Fruit fly (Drosophila melanogaster) whole organism, embryonic: ENCODE measurements around the gene CG10431.

Experiments used
- B-H1 ChIP-seq: fragments of 200-800 bp; sonication (Bioruptor generic); IDR thresholded peaks from 3 replicates; pipeline ENCODE4 v1.3.6; 2022; ENCODE audit warnings: missing biosample characterization, missing genetic modification characterization
- Blimp-1 ChIP-seq: fragments of 200-800 bp; sonication (Bioruptor generic); optimal IDR thresholded peaks from 3 replicates; lab custom pipeline; 2018; ENCODE audit warnings: missing biosample characterization, missing genetic modification characterization, mild to moderate bottlenecking, moderate library complexity, missing genetic modification reagents
- CG10267 ChIP-seq: fragments of 200-800 bp; sonication (Bioruptor generic); optimal IDR thresholded peaks from 2 replicates; lab custom pipeline; 2018; ENCODE audit warnings: missing biosample characterization, mild to moderate bottlenecking, missing genetic modification characterization, moderate library complexity
- CG10366 ChIP-seq: fragments of 200-800 bp; sonication (Bioruptor generic); IDR thresholded peaks from 2 replicates; pipeline ENCODE4 v1.3.6; 2022; ENCODE audit warnings: missing biosample characterization, missing genetic modification characterization
- CG10979 ChIP-seq: fragments of 200-800 bp; sonication (Bioruptor generic); optimal IDR thresholded peaks from 2 replicates; lab custom pipeline; 2018; ENCODE audit warnings: missing biosample characterization, mild to moderate bottlenecking, missing genetic modification characterization, moderate library complexity
- CG11456 ChIP-seq: fragments of 200-800 bp; sonication (Bioruptor generic); IDR thresholded peaks from 3 replicates; pipeline ENCODE4 v1.3.6; 2022; ENCODE audit warnings: missing biosample characterization, missing genetic modification characterization
- CG11504 ChIP-seq: fragments of 200-800 bp; sonication (Bioruptor generic); optimal IDR thresholded peaks from 3 replicates; lab custom pipeline; 2019; ENCODE audit warnings: missing biosample characterization, mild to moderate bottlenecking, missing genetic modification characterization, moderate library complexity
- CG12236 ChIP-seq: fragments of 200-800 bp; sonication (Bioruptor generic); optimal IDR thresholded peaks from 2 replicates; lab custom pipeline; 2016; ENCODE audit warnings: missing biosample characterization, missing genetic modification characterization
- CG14050 ChIP-seq: fragments of 200-800 bp; sonication (Bioruptor generic); IDR thresholded peaks from 3 replicates; pipeline ENCODE4 v1.3.6; 2022; ENCODE audit warnings: missing biosample characterization, missing genetic modification characterization
- CG17328 ChIP-seq: fragments of 200-800 bp; sonication (Bioruptor generic); IDR thresholded peaks from 2 replicates; pipeline ENCODE4 v1.3.6; 2022; ENCODE audit warnings: missing biosample characterization, missing genetic modification characterization
- CG17359 ChIP-seq: fragments of 200-800 bp; sonication (Bioruptor generic); optimal IDR thresholded peaks from 3 replicates; lab custom pipeline; 2018; ENCODE audit warnings: missing biosample characterization, mild to moderate bottlenecking, missing genetic modification characterization, moderate library complexity
- CG31388 ChIP-seq: fragments of 200-800 bp; sonication (Bioruptor generic); optimal IDR thresholded peaks from 2 replicates; lab custom pipeline; 2016; ENCODE audit warnings: missing biosample characterization, missing genetic modification characterization
- CG3163 ChIP-seq: fragments of 200-800 bp; sonication (Bioruptor generic); optimal IDR thresholded peaks from 3 replicates; lab custom pipeline; 2016; ENCODE audit warnings: missing biosample characterization, missing genetic modification characterization
- CG34422 ChIP-seq: fragments of 200-800 bp; sonication (Bioruptor generic); IDR thresholded peaks from 3 replicates; pipeline ENCODE4 v1.3.6; 2022; ENCODE audit warnings: missing biosample characterization, missing genetic modification characterization
- CG3838 ChIP-seq: fragments of 200-800 bp; sonication (Bioruptor generic); optimal IDR thresholded peaks from 3 replicates; lab custom pipeline; 2016; ENCODE audit warnings: missing biosample characterization, missing genetic modification characterization
- CG3847 ChIP-seq: fragments of 200-800 bp; sonication (Bioruptor generic); IDR thresholded peaks from 2 replicates; pipeline ENCODE4 v1.3.6; 2022; ENCODE audit warnings: missing biosample characterization, missing genetic modification characterization
- CG4424 ChIP-seq: fragments of 200-800 bp; sonication (Bioruptor generic); optimal IDR thresholded peaks from 3 replicates; lab custom pipeline; 2016; ENCODE audit warnings: missing biosample characterization, missing genetic modification characterization
- CG6175 ChIP-seq: fragments of 200-800 bp; sonication (Bioruptor generic); IDR thresholded peaks from 3 replicates; pipeline ENCODE4 v1.3.6; 2022; ENCODE audit warnings: missing biosample characterization, missing genetic modification characterization
- CG6813 ChIP-seq: fragments of 200-800 bp; sonication (Bioruptor generic); optimal IDR thresholded peaks from 2 replicates; lab custom pipeline; 2017; ENCODE audit warnings: missing biosample characterization, missing genetic modification characterization, mild to moderate bottlenecking, moderate library complexity, missing genetic modification reagents
- CG7271 ChIP-seq: fragments of 200-800 bp; sonication (Bioruptor generic); optimal IDR thresholded peaks from 2 replicates; lab custom pipeline; 2018; ENCODE audit warnings: missing biosample characterization, mild to moderate bottlenecking, missing genetic modification characterization, moderate library complexity
- Chrac-16 ChIP-seq: fragments of 200-800 bp; sonication (Bioruptor generic); optimal IDR thresholded peaks from 3 replicates; lab custom pipeline; 2016; ENCODE audit warnings: missing biosample characterization, missing genetic modification characterization
- D19A ChIP-seq: fragments of 200-800 bp; optimal IDR thresholded peaks from 3 replicates; lab custom pipeline; 2019; ENCODE audit warnings: missing biosample characterization, mild to moderate bottlenecking, missing genetic modification characterization, moderate library complexity
- Fer1 ChIP-seq: fragments of 200-800 bp; sonication (Bioruptor generic); optimal IDR thresholded peaks from 2 replicates; lab custom pipeline; 2017; ENCODE audit warnings: missing biosample characterization, mild to moderate bottlenecking, missing genetic modification characterization
- Fer3 ChIP-seq: fragments of 200-800 bp; sonication (Bioruptor generic); optimal IDR thresholded peaks from 2 replicates; lab custom pipeline; 2018; ENCODE audit warnings: missing biosample characterization, mild to moderate bottlenecking, missing genetic modification characterization, moderate library complexity
- MESR4 ChIP-seq: fragments of 200-800 bp; sonication (Bioruptor generic); optimal IDR thresholded peaks from 2 replicates; lab custom pipeline; 2018; ENCODE audit warnings: missing biosample characterization, mild to moderate bottlenecking, missing genetic modification characterization, moderate library complexity
- Mrtf ChIP-seq: fragments of 200-800 bp; sonication (Bioruptor generic); IDR thresholded peaks from 3 replicates; pipeline ENCODE4 v1.3.6; 2022; ENCODE audit warnings: missing biosample characterization, missing genetic modification characterization
- Nf-YA ChIP-seq: fragments of 200-800 bp; sonication (Bioruptor generic); IDR thresholded peaks from 2 replicates; pipeline ENCODE4 v1.3.6; 2022; ENCODE audit warnings: missing biosample characterization, missing genetic modification characterization
- Tbp ChIP-seq: fragments of >200 bp; optimal IDR thresholded peaks from 2 replicates; lab custom pipeline; 2018; ENCODE audit warnings: missing biosample characterization, missing genetic modification characterization
- Trl ChIP-seq, 3 experiments: fragments of >200 bp in 2 of 3; fragments of 200-800 bp in 1 of 3; sonication (Bioruptor generic) in 1 of 3; optimal IDR thresholded peaks; 2 replicates in 1 of 3; 3 replicates in 2 of 3; lab custom pipeline; 2016 to 2017; ENCODE audit warnings: missing biosample characterization in 1 of 3, missing genetic modification characterization in 1 of 3
- Xrp1 ChIP-seq: fragments of 200-800 bp; sonication (Bioruptor generic); IDR thresholded peaks from 2 replicates; pipeline ENCODE4 v1.3.6; 2022; ENCODE audit warnings: missing biosample characterization, missing genetic modification characterization
- ase ChIP-seq: fragments of 200-800 bp; sonication (Bioruptor generic); IDR thresholded peaks from 3 replicates; pipeline ENCODE4 v1.3.6; 2022; ENCODE audit warnings: missing biosample characterization, missing genetic modification characterization
- az2 ChIP-seq: fragments of 200-800 bp; sonication (Bioruptor generic); optimal IDR thresholded peaks from 3 replicates; lab custom pipeline; 2016; ENCODE audit warnings: missing biosample characterization, missing genetic modification characterization
- bcd ChIP-seq: fragments of 200-800 bp; sonication (Bioruptor generic); optimal IDR thresholded peaks from 2 replicates; lab custom pipeline; 2017; ENCODE audit warnings: missing biosample characterization, mild to moderate bottlenecking, missing genetic modification characterization
- crc ChIP-seq: fragments of 200-800 bp; sonication (Bioruptor generic); optimal IDR thresholded peaks from 2 replicates; lab custom pipeline; 2016; ENCODE audit warnings: missing biosample characterization, missing genetic modification characterization
- esg ChIP-seq: fragments of 200-800 bp; sonication (Bioruptor generic); conservative IDR thresholded peaks from 2 replicates; pipeline ENCODE4 v1.3.6; 2022; ENCODE audit warnings: missing biosample characterization, missing genetic modification characterization
- exex ChIP-seq: fragments of 200-800 bp; sonication (Bioruptor generic); optimal IDR thresholded peaks from 4 replicates; lab custom pipeline; 2018; ENCODE audit warnings: missing biosample characterization, mild to moderate bottlenecking, missing genetic modification characterization, moderate library complexity
- gcm ChIP-seq: fragments of 200-800 bp; sonication (Bioruptor generic); optimal IDR thresholded peaks from 2 replicates; lab custom pipeline; 2019; ENCODE audit warnings: missing biosample characterization, mild to moderate bottlenecking, missing genetic modification characterization, moderate library complexity
- gt ChIP-seq: fragments of 200-800 bp; sonication (Bioruptor generic); IDR thresholded peaks from 2 replicates; pipeline ENCODE4 v1.3.6; 2022; ENCODE audit warnings: missing biosample characterization, missing genetic modification characterization
- hb ChIP-seq: fragments of 200-800 bp; sonication (Bioruptor generic); IDR thresholded peaks from 3 replicates; pipeline ENCODE4 v1.3.6; 2022; ENCODE audit warnings: missing biosample characterization, missing genetic modification characterization; ENCODE audit not compliant: partially characterized antibody
- hbn ChIP-seq: fragments of 200-800 bp; sonication (Bioruptor generic); IDR thresholded peaks from 2 replicates; pipeline ENCODE4 v1.3.6; 2022; ENCODE audit warnings: missing biosample characterization, missing genetic modification characterization; ENCODE audit not compliant: partially characterized antibody
- inv ChIP-seq: fragments of 200-800 bp; sonication (Bioruptor generic); IDR thresholded peaks from 2 replicates; pipeline ENCODE4 v1.3.6; 2022; ENCODE audit warnings: missing biosample characterization, missing genetic modification characterization; ENCODE audit not compliant: partially characterized antibody
- kay ChIP-seq: fragments of 200-800 bp; sonication (Bioruptor generic); optimal IDR thresholded peaks from 2 replicates; lab custom pipeline; 2016; ENCODE audit warnings: missing biosample characterization, missing genetic modification characterization
- nmo ChIP-seq: fragments of 200-800 bp; sonication (Bioruptor generic); optimal IDR thresholded peaks from 2 replicates; lab custom pipeline; 2018; ENCODE audit warnings: missing biosample characterization, mild to moderate bottlenecking, missing genetic modification characterization, moderate library complexity
- peb ChIP-seq: fragments of 200-800 bp; sonication (Bioruptor generic); IDR thresholded peaks from 2 replicates; pipeline ENCODE4 v1.3.6; 2022; ENCODE audit warnings: missing biosample characterization, missing genetic modification characterization
- tgo ChIP-seq: fragments of 200-800 bp; sonication (Bioruptor generic); IDR thresholded peaks from 3 replicates; pipeline ENCODE4 v1.3.6; 2022; ENCODE audit warnings: missing biosample characterization, missing genetic modification characterization
- wdn ChIP-seq: fragments of 200-800 bp; sonication (Bioruptor generic); IDR thresholded peaks from 2 replicates; pipeline ENCODE4 v1.3.6; 2022; ENCODE audit warnings: missing biosample characterization, missing genetic modification characterization
- z ChIP-seq: fragments of 200-800 bp; sonication (Bioruptor generic); IDR thresholded peaks from 3 replicates; pipeline ENCODE4 v1.3.6; 2022; ENCODE audit warnings: missing biosample characterization, missing genetic modification characterization
- zen ChIP-seq: fragments of 200-800 bp; sonication (Bioruptor generic); optimal IDR thresholded peaks from 3 replicates; lab custom pipeline; 2018; ENCODE audit warnings: missing biosample characterization, mild to moderate bottlenecking, missing genetic modification characterization, moderate library complexity

CG10431 gene

DNA sequence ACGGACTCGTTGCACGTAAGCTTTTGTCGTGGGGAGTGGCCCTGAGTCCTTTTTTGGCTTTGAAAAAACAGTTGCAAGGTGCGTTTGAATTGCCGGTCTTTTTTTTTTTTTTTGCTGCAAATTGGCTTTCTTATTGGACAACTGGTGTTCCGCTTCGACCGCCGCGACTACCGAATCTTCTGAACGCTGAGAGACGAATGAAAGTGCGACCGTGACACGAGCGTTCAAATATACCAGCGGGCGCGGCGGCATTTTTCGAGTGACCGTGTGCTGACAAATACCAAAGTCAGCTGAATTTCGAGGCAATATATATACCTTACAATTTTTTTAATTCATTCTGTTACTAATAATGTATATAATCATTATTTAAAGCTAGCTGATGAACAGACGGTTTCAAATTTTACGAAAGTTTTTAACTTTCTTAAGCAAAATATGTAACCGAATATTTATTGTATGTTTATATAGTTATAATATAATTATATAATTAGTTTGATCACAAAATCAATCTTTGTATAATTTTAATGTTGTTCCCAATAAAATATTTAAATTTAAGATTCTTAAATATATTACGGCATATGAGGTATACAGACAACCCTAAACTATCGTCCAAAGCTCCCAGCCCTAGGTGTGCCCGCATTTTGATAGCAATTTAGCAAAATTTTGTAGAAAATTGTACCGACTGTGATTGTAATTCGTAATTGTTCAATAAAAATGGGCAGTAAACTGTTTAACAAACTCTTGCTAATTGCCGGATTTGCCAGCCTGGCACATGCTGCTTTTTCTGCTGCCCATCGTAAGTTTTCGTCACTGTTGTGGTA, 12.8 kb downstream of the CG10431 start, which contains the start of the genes Swip-1 and EMC5 (continued):
- TF ChIP-seq CG17328 (GFP tag; lab: Robert Waterston, UW): no peak; the same call in 1 of the 2 replicates
- peak; percentile 40; the same call in 1 of the 2 replicates for TF ChIP-seq hbn
- TF ChIP-seq peb (GFP tag; lab: Robert Waterston, UW): no peak
- TF ChIP-seq CG6813 (GFP tag; lab: Kevin White, UChicago): no peak
- TF ChIP-seq Nf-YA (GFP tag; lab: Robert Waterston, UW): 0 out of 2 replicates have a peak, but pooled peaks have one; percentile 32
- TF ChIP-seq Mrtf (GFP tag; lab: Robert Waterston, UW): peak; percentile 39; the same call in 1 of the 3 replicates
- no peak for TF ChIP-seq CG3838 (GFP tag; lab: Kevin White, UChicago)
- TF ChIP-seq CG34422 (GFP tag; lab: Robert Waterston, UW): peak; percentile 36; the same call in 2 of the 3 replicates
- TF ChIP-seq kay (GFP tag; lab: Kevin White, UChicago): peak; percentile 16
- no peak for TF ChIP-seq crc (GFP tag; lab: Kevin White, UChicago)
- peak; percentile 56 for TF ChIP-seq az2
- peak; percentile 45 for TF ChIP-seq Blimp-1 (GFP tag; lab: Kevin White, UChicago)
- peak; percentile 24 for TF ChIP-seq exex (tag; lab: Kevin White, UChicago)
- peak; percentile 63 for TF ChIP-seq gcm
- peak; percentile 67 for TF ChIP-seq CG4424 (GFP tag; lab: Kevin White, UChicago)
- peak; percentile 62 for TF ChIP-seq tgo (GFP tag; lab: Robert Waterston, UW)
- peak; percentile 75 for TF ChIP-seq CG10267 (tag; lab: Kevin White, UChicago)
- TF ChIP-seq z (GFP tag; lab: Robert Waterston, UW): no peak
- TF ChIP-seq CG3847 (GFP tag; lab: Robert Waterston, UW): peak; percentile 70
- TF ChIP-seq hb: peak; percentile 42; the same call in 1 of the 3 replicates
- TF ChIP-seq D19A (tag; lab: Kevin White, UChicago): peak; percentile 55
- no peak for TF ChIP-seq CG12236 (GFP tag; lab: Kevin White, UChicago)
- peak; percentile 17; the same call in 1 of the 3 replicates for TF ChIP-seq B-H1 (GFP tag; lab: Robert Waterston, UW)
- peak; percentile 80 for TF ChIP-seq CG11456 (GFP tag; lab: Robert Waterston, UW)
- TF ChIP-seq esg (GFP tag; lab: Robert Waterston, UW): peak; percentile 50
- peak; percentile 59 for TF ChIP-seq bcd (GFP tag; lab: Kevin White, UChicago)
- peak; percentile 44 for TF ChIP-seq Fer3
- peak; percentile 57 for TF ChIP-seq Xrp1
- TF ChIP-seq Tbp (GFP tag; lab: Kevin White, UChicago): no peak
- TF ChIP-seq gt: no peak
- TF ChIP-seq CG3163: peak; percentile 2
- TF ChIP-seq CG6175: 0 out of 3 replicates have a peak, but pooled peaks have one; percentile 21
- peak; percentile 34 for TF ChIP-seq zen (tag; lab: Kevin White, UChicago)
- TF ChIP-seq CG31388: peak; percentile 9
- peak; percentile 86 for TF ChIP-seq nmo (GFP tag; lab: Kevin White, UChicago)
- peak; percentile 46 for TF ChIP-seq Chrac-16 (GFP tag; lab: Kevin White, UChicago)
- no peak for TF ChIP-seq wdn (GFP tag; lab: Robert Waterston, UW)
- peak; percentile 18; the same call in 1 of the 3 replicates for TF ChIP-seq ase (GFP tag; lab: Robert Waterston, UW)
- TF ChIP-seq MESR4 (GFP tag; lab: Kevin White, UChicago): peak; percentile 73
- no peak for TF ChIP-seq CG14050 (GFP tag; lab: Robert Waterston, UW)
- peak; percentile 75 for TF ChIP-seq CG11504 (tag; lab: Kevin White, UChicago)
- TF ChIP-seq Trl (optimal IDR thresholded peaks at IDR 0.05; lab: Kevin White, UChicago): no peak
- TF ChIP-seq Trl (GFP tag; optimal IDR thresholded peaks at IDR 0.05; lab: Kevin White, UChicago): peak; percentile 1
- no peak for TF ChIP-seq CG7271
- peak; percentile 41 for TF ChIP-seq CG17359
- TF ChIP-seq inv (GFP tag; lab: Robert Waterston, UW): peak; percentile 35; the same call in 1 of the 2 replicates
- TF ChIP-seq Fer1 (GFP tag; lab: Kevin White, UChicago): peak; percentile 17
- TF ChIP-seq CG10366 (GFP tag; lab: Robert Waterston, UW): no peak
- TF ChIP-seq CG10979 (tag; lab: Kevin White, UChicago): peak; percentile 56
